Worm (Caenorhabditis elegans): ENCODE results near the gene T09F5.20.

- TF ChIP-seq ama-1 (optimal IDR thresholded peaks at IDR 0.05) (no peak), ceh-36 (tag; optimal IDR thresholded peaks at IDR 0.05) (no peak), ets-7 (tag; optimal IDR thresholded peaks at IDR 0.05) (no peak), sea-1 (GFP tag; conservative IDR thresholded peaks at IDR 0.05) (no peak), F13C5.2 (tag; optimal IDR thresholded peaks at IDR 0.05) (no peak), hnd-1 (tag; optimal IDR thresholded peaks at IDR 0.05) (no peak), pes-1 (GFP tag; IDR thresholded peaks at IDR 0.05) (no peak), tbx-11 (GFP tag; IDR thresholded peaks at IDR 0.05) (no peak)
Observed at ce11 chrV:15156504-15156903, 8.8 kb upstream of the T09F5.20 start.
